Fruit fly (Drosophila melanogaster) whole organism: ENCODE measurements around the gene Gr93d.

ENCODE experiments used
- CG8478 ChIP-seq: fragments of >200 bp; optimal IDR thresholded peaks from 2 replicates; lab custom pipeline; 2018; ENCODE audit warnings: inconsistent platforms
- Dll ChIP-seq: fragments of >200 bp; optimal IDR thresholded peaks from 2 replicates; lab custom pipeline; 2017
- EcR ChIP-seq, 2 experiments: fragments of >200 bp; optimal IDR thresholded peaks; 2 replicates each; lab custom pipeline; 2017; ENCODE audit warnings: missing biosample characterization in 2 of 2, missing genetic modification characterization in 2 of 2, missing genetic modification reagents in 2 of 2
- pan ChIP-seq: fragments of >200 bp; optimal IDR thresholded peaks from 2 replicates; lab custom pipeline; 2017
- psq ChIP-seq: fragments of >200 bp; optimal IDR thresholded peaks from 2 replicates; lab custom pipeline; 2017
- usp ChIP-seq: fragments of >200 bp; optimal IDR thresholded peaks from 2 replicates; lab custom pipeline; 2017; ENCODE audit warnings: missing biosample characterization, missing genetic modification characterization, mixed read lengths

The Gr93d gene

DNA sequence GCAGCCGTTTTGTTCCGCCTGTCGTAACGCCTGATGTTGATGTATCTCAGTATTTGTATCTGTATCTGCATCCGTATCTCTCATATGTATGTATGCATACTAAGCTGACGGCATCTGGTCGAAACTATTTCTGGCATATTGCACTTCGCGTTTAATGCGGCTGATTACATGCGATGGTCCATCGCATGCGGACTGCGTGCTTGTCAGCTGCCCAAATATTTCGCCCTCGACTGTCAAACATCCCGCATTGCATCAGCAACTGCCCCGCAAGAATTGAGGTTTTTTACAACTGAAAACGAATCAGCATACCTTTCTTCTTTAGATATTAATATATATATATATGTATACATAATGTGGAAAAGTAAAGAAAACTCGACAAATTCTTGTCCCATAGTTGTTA, 16.4 kb upstream of the Gr93d start:
- TF ChIP-seq usp (GFP tag; lab: Kevin White, UChicago) = no peak

DNA sequence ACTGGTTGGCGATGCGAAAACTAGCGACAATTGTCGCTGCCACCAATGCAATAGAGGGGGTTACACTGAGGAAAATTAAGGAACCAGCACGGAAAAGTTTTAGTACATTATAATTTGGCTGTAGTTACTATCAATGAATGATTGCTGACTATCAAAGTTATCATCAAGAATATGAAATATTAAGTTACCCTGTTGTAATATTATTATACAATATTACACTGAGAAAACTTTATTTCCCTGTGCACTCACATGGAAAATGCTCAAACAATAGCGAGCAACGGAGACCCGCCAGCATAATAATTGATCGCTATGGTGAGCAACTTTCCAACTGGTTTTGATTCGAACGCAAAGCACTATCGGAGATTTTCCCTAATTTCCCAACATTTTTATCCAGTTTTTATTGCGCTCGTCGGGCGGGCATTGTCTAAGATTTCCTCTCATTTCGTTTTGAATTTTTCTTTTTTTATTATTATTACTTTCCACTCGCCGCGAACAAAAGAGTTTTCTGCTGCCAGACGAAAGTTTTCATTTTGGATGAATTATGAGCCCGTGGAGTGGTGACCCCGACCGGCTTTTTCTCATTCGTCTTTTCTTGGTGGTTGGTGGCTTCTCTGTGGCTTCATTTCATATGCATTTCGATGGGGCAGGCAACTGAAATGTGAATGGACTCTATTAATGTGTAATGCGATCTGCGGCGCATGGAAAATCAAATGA, 15.8 kb upstream of the Gr93d start:
- TF ChIP-seq Dll (lab: Kevin White, UChicago) = no peak
- no peak for TF ChIP-seq pan (lab: Kevin White, UChicago)
- no peak for TF ChIP-seq psq (lab: Kevin White, UChicago)
- no peak for TF ChIP-seq CG8478
- no peak for TF ChIP-seq usp (GFP tag; lab: Kevin White, UChicago)
- TF ChIP-seq EcR (GFP tag; optimal IDR thresholded peaks at IDR 0.05; lab: Kevin White, UChicago) = no peak

DNA sequence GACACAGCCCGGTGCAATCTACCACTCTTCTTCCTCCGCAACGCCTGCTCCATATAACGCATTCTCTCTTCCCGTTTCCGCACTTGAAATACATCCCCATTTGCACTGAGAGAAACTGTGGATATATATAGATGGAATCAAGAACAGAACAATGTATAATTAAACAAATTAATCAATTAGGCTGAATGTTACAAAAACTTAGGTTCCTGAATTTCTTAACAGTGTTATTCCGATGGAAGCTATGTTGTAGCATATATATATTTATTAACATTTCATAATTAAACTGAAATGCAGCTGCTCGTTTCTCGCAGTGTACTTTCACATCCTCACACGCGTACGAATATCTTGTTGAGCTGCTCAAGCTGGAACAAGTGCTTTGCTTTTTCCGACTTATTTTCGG, 13.1 kb upstream of the Gr93d start:
- no peak for TF ChIP-seq Dll (lab: Kevin White, UChicago)
- no peak for TF ChIP-seq pan (lab: Kevin White, UChicago)
- TF ChIP-seq usp (GFP tag; lab: Kevin White, UChicago) = no peak
- no peak for TF ChIP-seq psq (lab: Kevin White, UChicago)
- TF ChIP-seq CG8478 = no peak
- no peak for TF ChIP-seq EcR (GFP tag; optimal IDR thresholded peaks at IDR 0.05; lab: Kevin White, UChicago)

DNA sequence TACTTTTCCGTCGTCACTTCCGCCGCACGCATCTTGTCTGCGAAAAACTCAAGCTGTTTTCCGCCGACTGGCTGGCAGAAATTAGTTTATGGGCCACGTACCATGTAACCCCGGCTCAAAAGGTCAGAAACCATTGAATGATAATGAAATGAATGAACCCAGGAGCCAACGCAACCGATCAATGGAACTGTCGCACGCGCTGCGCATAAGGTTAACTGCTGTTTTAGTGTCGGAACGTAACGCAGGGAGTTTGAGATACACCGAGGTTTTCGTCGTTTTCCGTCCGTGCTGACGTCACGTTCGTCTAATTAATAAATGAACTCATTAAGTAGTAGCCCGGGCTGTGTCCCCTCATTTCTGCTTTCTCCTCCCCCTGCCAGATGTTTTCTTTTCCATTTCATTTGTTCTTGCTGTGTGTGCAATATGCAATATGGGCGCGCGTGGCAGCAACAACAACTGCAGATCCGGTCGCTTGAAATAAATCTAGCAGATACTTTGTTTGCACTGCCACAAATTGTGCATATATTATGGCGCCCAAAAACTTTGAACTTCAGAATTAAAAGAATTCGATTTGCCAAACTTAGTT, 11.9 kb upstream of the Gr93d start:
- no peak for TF ChIP-seq usp (GFP tag; lab: Kevin White, UChicago)
- TF ChIP-seq pan (lab: Kevin White, UChicago) = no peak
- no peak for TF ChIP-seq CG8478
- no peak for TF ChIP-seq EcR (GFP tag; optimal IDR thresholded peaks at IDR 0.05; lab: Kevin White, UChicago)
- TF ChIP-seq psq (lab: Kevin White, UChicago) = no peak
- TF ChIP-seq Dll (lab: Kevin White, UChicago) = no peak

DNA sequence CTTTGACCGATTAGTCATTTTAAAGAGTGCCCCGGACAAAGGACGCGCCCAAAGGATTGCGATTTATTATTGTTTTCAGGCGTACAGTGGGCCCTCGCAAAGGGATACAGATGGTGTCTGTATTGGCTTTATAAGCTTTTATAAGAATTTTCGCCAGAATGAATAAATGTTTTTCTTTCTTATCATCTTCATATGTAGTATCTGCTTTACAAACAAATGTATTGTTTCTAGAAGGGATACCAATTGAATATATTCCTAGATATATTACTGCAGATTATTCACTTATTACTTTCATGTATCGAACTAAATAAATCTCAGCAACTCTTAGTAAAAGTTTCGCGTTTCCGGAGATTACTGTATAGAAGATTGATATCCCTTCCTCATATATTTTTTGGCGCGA, 11.1 kb upstream of the Gr93d start:
- no peak for TF ChIP-seq CG8478
- TF ChIP-seq Dll (lab: Kevin White, UChicago) = no peak
- TF ChIP-seq pan (lab: Kevin White, UChicago) = no peak
- no peak for TF ChIP-seq usp (GFP tag; lab: Kevin White, UChicago)
- no peak for TF ChIP-seq psq (lab: Kevin White, UChicago)
- no peak for TF ChIP-seq EcR (GFP tag; optimal IDR thresholded peaks at IDR 0.05; lab: Kevin White, UChicago)

DNA sequence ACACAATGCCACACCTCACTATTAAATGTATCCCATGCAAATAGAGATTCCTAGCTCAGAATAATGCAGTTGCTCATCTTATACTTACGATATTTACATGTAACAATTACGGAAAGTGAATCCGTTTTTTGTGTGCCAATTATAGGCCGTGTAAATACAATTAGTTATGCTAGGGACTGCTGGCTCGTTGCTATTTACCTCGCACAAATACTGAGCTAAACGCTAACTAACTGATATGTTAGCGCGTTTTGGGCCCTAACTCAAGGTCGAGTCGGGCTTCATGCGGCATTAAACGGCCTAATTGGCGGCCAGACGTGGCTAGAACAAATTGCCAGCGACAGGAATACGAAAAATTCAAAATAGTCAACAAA, 10.4 kb upstream of the Gr93d start:
- TF ChIP-seq pan (lab: Kevin White, UChicago) (no peak), CG8478 (no peak)

DNA sequence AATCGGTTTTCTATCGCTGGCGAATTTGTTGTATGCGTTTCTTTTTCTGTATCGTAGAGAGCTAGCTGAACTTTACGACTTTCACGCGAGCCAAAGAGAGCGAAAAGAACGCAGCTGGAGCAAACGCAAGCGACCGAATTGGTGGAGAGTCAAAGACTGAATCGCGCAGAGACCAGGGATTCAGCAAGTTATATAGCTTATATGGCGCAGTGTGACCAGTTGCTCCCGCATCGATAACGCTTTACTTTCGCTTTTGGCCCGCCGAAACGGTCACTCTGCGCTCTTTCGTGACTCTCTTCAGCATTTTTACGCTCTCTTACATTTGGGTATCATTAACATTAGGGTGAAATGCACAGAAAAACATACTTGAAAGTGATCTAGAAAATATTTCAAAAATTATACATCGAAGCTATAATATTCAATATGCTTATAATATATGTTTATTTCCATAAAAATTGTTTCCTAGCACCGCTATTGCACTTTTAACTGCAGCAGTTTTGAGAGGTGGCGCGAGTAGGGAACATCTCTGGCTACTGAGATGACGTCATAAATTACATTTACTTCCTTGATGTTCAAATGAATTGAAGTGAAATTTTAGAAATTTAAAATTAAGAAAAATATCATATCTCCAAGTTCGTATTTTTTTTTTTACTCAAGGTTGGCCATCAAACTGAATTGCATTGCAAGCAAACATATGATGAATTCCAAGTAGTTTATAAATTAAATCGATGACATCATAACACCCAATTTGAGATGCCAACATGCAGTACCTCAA, 9.8 kb upstream of the Gr93d start, which contains the start of gene glec:
Gene glec (minus strand): TSS at position 169 of the 775 bp plus-strand sequence.
- TF ChIP-seq EcR (GFP tag; optimal IDR thresholded peaks at IDR 0.05; lab: Kevin White, UChicago) (no peak), psq (lab: Kevin White, UChicago) (no peak)

DNA sequence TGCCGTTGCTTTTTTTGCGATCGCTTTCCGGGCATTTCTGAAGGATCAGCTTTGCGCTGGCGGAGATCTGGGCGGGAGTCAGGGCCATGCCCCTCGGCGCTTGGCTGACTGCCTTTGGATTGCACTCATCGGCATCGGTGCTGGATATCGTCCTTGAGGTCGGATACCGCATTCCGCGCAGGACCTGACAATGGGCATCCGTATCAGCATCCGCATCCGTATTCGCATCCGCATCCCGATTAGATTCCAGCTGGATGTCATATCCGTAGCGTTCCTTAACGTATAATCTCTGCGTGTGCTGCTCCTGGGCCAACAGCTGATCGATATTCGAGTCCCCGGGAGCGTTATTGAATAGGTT, 9.0 kb upstream of the Gr93d start:
- TF ChIP-seq usp (GFP tag; lab: Kevin White, UChicago) (no peak), psq (lab: Kevin White, UChicago) (no peak), Dll (lab: Kevin White, UChicago) (no peak), EcR (GFP tag; optimal IDR thresholded peaks at IDR 0.05; lab: Kevin White, UChicago) (no peak), pan (lab: Kevin White, UChicago) (no peak), CG8478 (no peak)

DNA sequence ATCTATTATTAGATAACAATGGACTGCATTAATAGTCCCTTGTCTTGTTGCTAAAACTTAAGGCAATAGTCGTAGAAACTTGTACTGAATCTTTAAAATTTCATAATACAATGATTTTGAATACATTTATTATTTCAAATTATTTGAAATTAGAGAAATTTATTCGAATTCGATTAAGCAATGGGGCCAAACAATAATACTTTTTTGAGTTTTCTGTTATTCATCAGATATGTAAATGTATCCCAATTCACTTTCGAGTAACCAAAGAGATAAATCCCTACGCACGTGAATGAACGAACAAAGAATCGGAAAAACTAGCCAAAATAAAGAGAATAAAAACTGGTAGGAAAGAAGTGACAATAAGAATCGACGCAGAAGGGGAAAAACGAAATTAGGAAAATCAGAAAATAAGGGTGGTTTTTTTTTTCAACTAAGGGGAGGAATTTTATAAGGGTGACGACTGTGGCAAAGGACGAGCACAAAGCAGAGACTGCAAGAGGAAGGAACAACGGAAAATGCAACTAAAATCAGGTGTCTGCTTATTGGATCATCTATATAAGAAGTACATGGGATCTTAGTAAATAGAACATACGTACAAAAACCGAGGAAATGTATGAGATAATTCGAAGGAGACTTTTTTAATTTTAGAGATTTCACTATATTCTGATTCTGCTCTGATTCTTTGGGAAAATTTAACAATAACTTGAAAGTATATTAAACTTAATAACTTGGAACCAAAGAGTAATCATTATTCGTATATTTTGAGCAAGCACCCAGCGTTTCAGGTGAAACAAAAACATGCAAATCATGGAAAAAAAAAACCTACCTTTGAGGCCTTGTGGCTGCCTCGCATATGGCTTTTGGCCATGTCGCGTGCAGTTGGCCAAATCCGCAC, 8.4 kb upstream of the Gr93d start:
- no peak for TF ChIP-seq EcR (GFP tag; optimal IDR thresholded peaks at IDR 0.05; lab: Kevin White, UChicago)
- no peak for TF ChIP-seq psq (lab: Kevin White, UChicago)
- TF ChIP-seq Dll (lab: Kevin White, UChicago) = no peak
- TF ChIP-seq pan (lab: Kevin White, UChicago) = no peak
- no peak for TF ChIP-seq CG8478
- TF ChIP-seq usp (GFP tag; lab: Kevin White, UChicago) = no peak

DNA sequence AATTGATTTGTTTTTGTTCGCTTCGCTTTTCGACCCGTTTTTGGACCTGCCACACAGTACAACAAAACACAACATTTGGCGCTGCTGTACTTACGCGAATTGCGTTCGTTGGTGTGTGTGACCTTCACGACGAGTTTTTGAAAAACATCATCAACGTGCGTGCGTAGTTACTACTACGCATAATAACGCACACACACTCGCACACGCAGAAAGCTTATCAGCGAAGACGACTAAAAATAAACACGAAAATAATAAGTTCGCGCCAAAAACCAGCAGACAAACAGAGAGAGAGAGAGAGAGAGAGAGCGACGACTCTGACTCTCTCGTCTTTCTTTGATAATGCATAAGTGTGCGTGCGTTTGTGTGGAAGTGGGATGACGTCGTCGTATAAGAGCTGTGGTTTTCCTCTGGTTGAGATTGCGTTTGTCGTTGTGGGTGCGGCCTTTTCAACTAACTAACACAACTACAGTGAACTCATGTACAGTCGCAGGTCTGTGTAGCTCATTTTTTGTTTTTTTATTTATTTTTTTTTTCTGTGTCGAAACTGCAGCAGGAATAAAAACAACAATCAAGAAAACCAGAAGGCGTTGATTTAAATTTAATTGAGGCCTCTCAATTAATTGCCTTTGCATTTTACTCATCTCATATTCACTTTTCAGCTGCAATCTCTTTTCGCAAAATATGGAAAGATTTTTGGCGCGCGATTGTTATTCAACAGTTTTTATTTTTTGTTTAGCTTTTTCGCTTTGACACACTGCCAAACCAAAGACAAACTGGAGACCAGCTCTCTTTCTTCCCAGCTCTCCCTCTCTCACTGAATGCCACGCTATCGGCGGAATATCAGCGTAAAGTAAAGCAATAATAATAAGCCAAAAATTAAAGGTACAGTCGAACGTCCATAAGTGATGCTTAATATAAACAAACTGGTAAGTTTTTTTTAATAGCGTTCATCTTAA, 7.4 kb upstream of the Gr93d start:
- no peak for TF ChIP-seq usp (GFP tag; lab: Kevin White, UChicago)
- no peak for TF ChIP-seq pan (lab: Kevin White, UChicago)
- no peak for TF ChIP-seq EcR (GFP tag; optimal IDR thresholded peaks at IDR 0.05; lab: Kevin White, UChicago)
- TF ChIP-seq psq (lab: Kevin White, UChicago) = no peak
- no peak for TF ChIP-seq Dll (lab: Kevin White, UChicago)
- TF ChIP-seq CG8478 = peak; percentile 31
